Fruit fly (Drosophila melanogaster): Measurements from ENCODE around the gene Culd.

Culd gene

DNA sequence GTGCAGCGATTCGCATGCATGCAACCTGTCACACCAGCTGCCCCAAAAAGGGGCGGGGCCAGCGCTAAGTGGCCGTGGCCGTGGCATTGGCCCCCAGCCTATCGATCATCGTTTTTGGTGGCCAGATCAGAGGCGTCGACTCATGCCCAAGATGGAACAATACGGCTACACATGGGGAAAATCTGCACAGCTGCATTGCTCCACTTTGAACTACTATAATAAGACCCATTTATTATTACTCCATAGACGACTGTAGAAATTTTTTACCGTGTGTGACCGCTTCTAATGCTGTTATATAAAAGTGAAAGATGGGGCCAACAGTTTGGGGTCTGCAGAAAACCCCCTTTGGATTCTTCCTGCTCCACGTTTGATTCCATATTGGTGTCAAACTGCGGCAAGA, 27.9 kb upstream of the Culd start:
- TF ChIP-seq br (GFP tag; optimal IDR thresholded peaks at IDR 0.05), result no peak
- no peak for TF ChIP-seq fru (GFP tag; optimal IDR thresholded peaks at IDR 0.05)
- no peak for TF ChIP-seq Hnf4 (GFP tag; optimal IDR thresholded peaks at IDR 0.05)
- TF ChIP-seq ey (GFP tag; optimal IDR thresholded peaks at IDR 0.05), result no peak
- no peak for TF ChIP-seq OdsH (GFP tag; optimal IDR thresholded peaks at IDR 0.05)
- no peak for TF ChIP-seq brk (GFP tag; optimal IDR thresholded peaks at IDR 0.05)
- TF ChIP-seq usp (GFP tag; optimal IDR thresholded peaks at IDR 0.05), result no peak
- TF ChIP-seq h (GFP tag; optimal IDR thresholded peaks at IDR 0.05), result no peak
- TF ChIP-seq N (GFP tag; optimal IDR thresholded peaks at IDR 0.05), result no peak
- TF ChIP-seq Jra (GFP tag; optimal IDR thresholded peaks at IDR 0.05), result no peak
- TF ChIP-seq Abd-B (GFP tag; optimal IDR thresholded peaks at IDR 0.05), result no peak
- TF ChIP-seq HLH106 (tag; optimal IDR thresholded peaks at IDR 0.05), result no peak

DNA sequence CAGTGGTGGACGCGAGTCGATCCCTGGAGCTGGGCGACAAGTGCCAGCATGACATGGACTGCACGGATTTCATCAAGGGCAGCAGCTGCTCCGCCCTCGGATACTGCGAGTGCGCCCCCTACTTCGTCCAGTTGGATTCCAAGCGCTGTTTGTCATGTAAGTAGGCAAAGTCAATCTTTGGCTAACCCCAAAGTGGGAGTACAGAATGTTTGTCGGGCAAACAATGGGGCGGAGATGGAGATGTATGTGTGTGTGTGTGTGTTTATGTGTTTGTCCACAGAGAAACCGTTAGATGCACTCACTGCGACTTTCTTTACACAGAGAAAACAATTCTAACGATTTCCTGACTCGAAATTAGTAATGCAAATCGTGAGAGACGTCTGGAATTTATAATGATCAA, 23.1 kb upstream of the Culd start:
- TF ChIP-seq sv (GFP tag; optimal IDR thresholded peaks at IDR 0.05) (no peak), Hr78 (GFP tag; optimal IDR thresholded peaks at IDR 0.05) (no peak)

DNA sequence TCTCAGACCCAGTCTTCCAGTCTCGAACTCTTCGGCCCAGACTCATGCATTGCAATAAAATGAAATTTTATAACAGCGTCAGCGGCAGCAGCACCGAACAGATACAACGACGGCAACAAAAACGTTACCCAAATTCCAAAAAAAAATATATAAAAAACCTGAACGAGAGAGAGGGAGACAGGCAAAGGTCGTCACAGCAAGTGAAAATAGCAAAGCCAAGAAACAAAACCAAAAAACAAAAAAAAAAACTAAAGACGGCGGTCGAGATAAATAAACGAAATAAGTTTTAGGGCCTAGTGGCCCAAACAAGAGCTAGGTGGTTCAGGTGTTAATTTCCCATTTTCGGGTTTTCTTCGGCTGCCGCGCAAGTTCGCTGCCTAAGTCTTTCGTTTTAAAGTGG, 18.0 kb upstream of the Culd start:
- TF ChIP-seq Dfd (GFP tag; optimal IDR thresholded peaks at IDR 0.05), result no peak
- no peak for TF ChIP-seq foxo (GFP tag; optimal IDR thresholded peaks at IDR 0.05)
- no peak for TF ChIP-seq usp (GFP tag; optimal IDR thresholded peaks at IDR 0.05)
- TF ChIP-seq Abd-B (GFP tag; optimal IDR thresholded peaks at IDR 0.05), result no peak

DNA sequence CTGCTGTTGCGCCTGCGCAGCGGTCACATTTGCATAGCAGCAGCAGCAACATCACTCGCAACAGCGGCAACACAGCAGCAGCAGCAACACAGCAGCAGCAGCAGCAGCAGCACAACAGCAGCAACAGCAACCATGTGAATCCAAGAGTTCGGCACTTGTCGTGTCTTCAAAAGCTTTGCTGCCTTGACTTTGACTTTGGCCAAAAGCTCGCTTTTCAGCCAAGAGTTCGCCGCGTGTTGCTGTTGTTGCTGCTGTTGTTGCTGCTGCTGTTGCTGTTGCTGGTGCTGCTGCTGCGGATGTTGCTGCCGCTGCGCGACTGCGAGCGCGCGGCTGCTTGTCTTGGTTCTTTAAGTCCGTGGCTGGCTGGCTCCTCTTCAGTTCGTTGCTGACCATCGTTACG, 15.9 kb upstream of the Culd start, which contains the start of gene ImpE1:
Gene ImpE1, plus strand, starts transcription at position 371 of the 400 bp plus-strand sequence.
- TF ChIP-seq brk (GFP tag; optimal IDR thresholded peaks at IDR 0.05), result no peak
- TF ChIP-seq CG9705 (GFP tag; optimal IDR thresholded peaks at IDR 0.05), result no peak
- no peak for TF ChIP-seq Abd-B (GFP tag; optimal IDR thresholded peaks at IDR 0.05)
- TF ChIP-seq CG32264 (GFP tag; optimal IDR thresholded peaks at IDR 0.05), result no peak
- TF ChIP-seq Rel (GFP tag; optimal IDR thresholded peaks at IDR 0.05), result no peak
- TF ChIP-seq Rel (tag; optimal IDR thresholded peaks at IDR 0.05), result no peak
- TF ChIP-seq dl (GFP tag; optimal IDR thresholded peaks at IDR 0.05; ENCODE audit: insufficient read depth in 1 of 2, partially characterized antibody in 2 of 2), result no peak
- TF ChIP-seq N (GFP tag; optimal IDR thresholded peaks at IDR 0.05), result no peak
- no peak for TF ChIP-seq Hnf4 (GFP tag; optimal IDR thresholded peaks at IDR 0.05)
- TF ChIP-seq Dfd (GFP tag; optimal IDR thresholded peaks at IDR 0.05), result peak; percentile 76

DNA sequence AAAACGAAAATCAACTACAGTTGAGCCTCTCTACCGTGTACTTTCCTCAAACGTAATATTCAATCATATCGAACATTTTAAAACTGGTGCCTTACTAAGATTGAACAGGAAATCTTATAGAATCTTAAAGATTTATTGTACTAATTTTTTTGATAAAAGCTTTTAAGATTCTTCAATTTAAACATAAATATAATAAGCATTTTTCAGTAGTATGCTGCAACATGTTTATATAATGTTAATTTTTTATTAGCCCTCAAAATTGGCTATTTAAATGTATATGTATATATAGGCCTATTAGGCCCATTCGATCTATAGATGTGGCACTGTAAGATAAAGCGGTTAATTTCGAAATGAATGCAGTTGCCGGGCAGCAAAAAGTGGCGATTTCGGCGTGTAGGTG, 15.4 kb upstream of the Culd start:
- no peak for TF ChIP-seq h (GFP tag; optimal IDR thresholded peaks at IDR 0.05)
- no peak for TF ChIP-seq CG32264 (GFP tag; optimal IDR thresholded peaks at IDR 0.05)
- TF ChIP-seq dmrt93B (GFP tag; optimal IDR thresholded peaks at IDR 0.05), result no peak
- no peak for TF ChIP-seq HLH106 (tag; optimal IDR thresholded peaks at IDR 0.05)
- TF ChIP-seq Dif (GFP tag; optimal IDR thresholded peaks at IDR 0.05; ENCODE audit: partially characterized antibody), result no peak
- no peak for TF ChIP-seq jim (GFP tag; optimal IDR thresholded peaks at IDR 0.05)
- no peak for TF ChIP-seq OdsH (GFP tag; optimal IDR thresholded peaks at IDR 0.05)
- no peak for TF ChIP-seq Abd-B (GFP tag; optimal IDR thresholded peaks at IDR 0.05)
- no peak for TF ChIP-seq rgr (GFP tag; optimal IDR thresholded peaks at IDR 0.05)

DNA sequence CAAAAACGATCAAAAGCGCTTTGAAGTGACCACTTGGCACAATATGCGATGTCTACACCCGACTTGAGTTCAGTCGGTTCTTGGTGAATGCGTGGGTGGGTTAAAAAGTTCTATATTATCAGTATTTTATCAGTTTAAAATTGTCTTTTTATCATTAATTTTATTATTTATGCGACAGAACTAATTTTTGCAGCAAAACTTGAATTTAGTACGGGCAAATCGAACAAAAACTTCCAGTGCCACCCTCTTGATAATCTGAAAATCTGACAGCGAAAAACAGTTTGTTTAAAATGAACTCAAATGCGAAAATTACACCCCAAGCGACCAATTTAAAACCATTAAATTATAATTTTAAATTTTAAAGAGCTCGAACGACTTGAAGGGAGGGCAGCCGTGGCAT, 14.8 kb upstream of the Culd start:
- peak; percentile 5 for TF ChIP-seq Hnf4 (GFP tag; optimal IDR thresholded peaks at IDR 0.05)
- peak; percentile 53 for TF ChIP-seq woc (GFP tag; optimal IDR thresholded peaks at IDR 0.05)
- TF ChIP-seq Myc (optimal IDR thresholded peaks at IDR 0.05), result no peak
- TF ChIP-seq Mio (GFP tag; optimal IDR thresholded peaks at IDR 0.05), result no peak
- no peak for TF ChIP-seq sv (GFP tag; optimal IDR thresholded peaks at IDR 0.05)
- TF ChIP-seq CG32264 (GFP tag; optimal IDR thresholded peaks at IDR 0.05), result peak; percentile 44
- peak; percentile 23 for TF ChIP-seq dmrt93B (GFP tag; optimal IDR thresholded peaks at IDR 0.05)
- no peak for TF ChIP-seq Dfd (GFP tag; optimal IDR thresholded peaks at IDR 0.05)
- TF ChIP-seq dl (GFP tag; optimal IDR thresholded peaks at IDR 0.05; ENCODE audit: insufficient read depth in 1 of 2, partially characterized antibody in 2 of 2), result no peak
- TF ChIP-seq HLH106 (tag; optimal IDR thresholded peaks at IDR 0.05), result peak; percentile 77
- TF ChIP-seq jim (GFP tag; optimal IDR thresholded peaks at IDR 0.05), result no peak
- no peak for TF ChIP-seq Dif (GFP tag; optimal IDR thresholded peaks at IDR 0.05; ENCODE audit: partially characterized antibody)
- TF ChIP-seq foxo (GFP tag; optimal IDR thresholded peaks at IDR 0.05), result peak in 1 of 2 experiments; percentile 53
- TF ChIP-seq Abd-B (GFP tag; optimal IDR thresholded peaks at IDR 0.05), result no peak
- no peak for TF ChIP-seq pan (optimal IDR thresholded peaks at IDR 0.05)
- TF ChIP-seq Hr78 (GFP tag; optimal IDR thresholded peaks at IDR 0.05), result no peak
- no peak for TF ChIP-seq N (GFP tag; optimal IDR thresholded peaks at IDR 0.05)
- TF ChIP-seq brk (GFP tag; optimal IDR thresholded peaks at IDR 0.05), result no peak
- TF ChIP-seq GATAd (GFP tag; optimal IDR thresholded peaks at IDR 0.05), result no peak
- no peak for TF ChIP-seq tai (GFP tag; optimal IDR thresholded peaks at IDR 0.05)
- TF ChIP-seq Vsx2 (GFP tag; optimal IDR thresholded peaks at IDR 0.05; ENCODE audit: partially characterized antibody), result no peak
- TF ChIP-seq Jra (GFP tag; optimal IDR thresholded peaks at IDR 0.05), result no peak
- TF ChIP-seq CG9705 (GFP tag; optimal IDR thresholded peaks at IDR 0.05), result peak; percentile 52
- TF ChIP-seq Rel (GFP tag; optimal IDR thresholded peaks at IDR 0.05), result no peak
- peak; percentile 37 for TF ChIP-seq Rel (tag; optimal IDR thresholded peaks at IDR 0.05)
- TF ChIP-seq sage (GFP tag; optimal IDR thresholded peaks at IDR 0.05), result peak; percentile 46
- peak; percentile 59 for TF ChIP-seq rgr (GFP tag; optimal IDR thresholded peaks at IDR 0.05)
- peak; percentile 50 for TF ChIP-seq ey (GFP tag; optimal IDR thresholded peaks at IDR 0.05)
- TF ChIP-seq usp (GFP tag; optimal IDR thresholded peaks at IDR 0.05), result no peak
- TF ChIP-seq dsf (GFP tag; optimal IDR thresholded peaks at IDR 0.05; ENCODE audit: borderline replicate concordance), result no peak
- peak; percentile 20 for TF ChIP-seq CrebA (GFP tag; optimal IDR thresholded peaks at IDR 0.05; ENCODE audit: borderline replicate concordance)
- peak; percentile 49 for TF ChIP-seq br (GFP tag; optimal IDR thresholded peaks at IDR 0.05)
- peak; percentile 78 for TF ChIP-seq Sp1 (GFP tag; optimal IDR thresholded peaks at IDR 0.05)
- TF ChIP-seq fru (GFP tag; optimal IDR thresholded peaks at IDR 0.05), result peak; percentile 54
- TF ChIP-seq OdsH (GFP tag; optimal IDR thresholded peaks at IDR 0.05), result peak; percentile 45
- peak; percentile 73 for TF ChIP-seq h (GFP tag; optimal IDR thresholded peaks at IDR 0.05)
